Worm (Caenorhabditis elegans) whole organism, L4/young adult: ENCODE measurements around the gene fmi-1.

ENCODE experiments used
- W03F9.2 ChIP-seq: fragments of 150-350 bp; optimal IDR thresholded peaks from 2 replicates; lab custom pipeline; 2014; ENCODE audit warnings: missing biosample characterization, missing genetic modification characterization
- him-1 ChIP-seq: sonication (generic microtip); optimal IDR thresholded peaks from 2 replicates; lab custom pipeline; 2016; ENCODE audit warnings: missing genotype, missing genetic modification reagents, missing genetic modification characterization, missing compliant biosample characterization

- TF ChIP-seq him-1 (tag; lab: Kevin White, UChicago) (no peak), W03F9.2 (tag; lab: Kevin White, UChicago) (no peak)
These were observed 45.3 kb downstream of the fmi-1 start for ce11 chrV:13064164-13064563.
